Worm (Caenorhabditis elegans): Measurements from ENCODE around the gene rps-13.

rps-13 gene

DNA sequence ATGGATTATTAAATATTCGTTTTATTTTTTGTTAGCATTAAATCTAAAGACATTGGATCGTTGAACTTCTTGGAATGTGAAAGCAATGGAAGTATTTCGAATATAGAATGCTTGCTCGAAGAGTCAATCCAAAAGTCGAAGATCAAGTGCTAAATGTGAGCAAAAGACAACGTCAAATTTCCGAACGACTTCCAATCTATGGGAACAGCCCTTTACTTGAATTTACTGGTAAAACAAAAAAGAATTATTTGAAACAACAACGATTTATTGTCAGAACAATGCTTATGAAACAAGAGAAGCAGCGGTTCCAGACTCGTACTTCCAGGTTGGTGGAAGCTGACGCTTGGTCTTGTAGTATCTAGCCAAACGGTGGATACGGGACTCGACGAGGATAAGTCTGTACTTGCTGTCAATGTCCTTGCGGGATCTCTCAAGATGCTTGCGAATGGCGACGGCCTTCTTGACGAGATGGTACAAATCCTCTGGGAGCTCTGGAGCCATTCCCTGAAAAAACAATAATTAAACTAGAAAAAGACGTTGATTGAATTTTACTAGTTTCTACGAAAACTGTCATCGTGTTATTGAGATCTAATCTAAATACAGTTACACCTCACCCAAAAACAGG, 835 bp downstream of the rps-13 start (continued):
- TF ChIP-seq ceh-40 (GFP tag; IDR thresholded peaks at IDR 0.05) (peak; percentile 34; the same call in 1 of the 2 replicates), akir-1 (GFP tag; optimal IDR thresholded peaks at IDR 0.05) (no peak), ceh-79 (tag; optimal IDR thresholded peaks at IDR 0.05) (peak; percentile 36), hlh-26 (GFP tag; conservative IDR thresholded peaks at IDR 0.05) (no peak), bed-2 (GFP tag; IDR thresholded peaks at IDR 0.05) (no peak), attf-6 (GFP tag; IDR thresholded peaks at IDR 0.05) (peak; percentile 81), mes-4 (tag; optimal IDR thresholded peaks at IDR 0.05) (peak; percentile 14), mcd-1 (GFP tag; IDR thresholded peaks at IDR 0.05) (peak; percentile 45), Y67H2A.10 (GFP tag; conservative IDR thresholded peaks at IDR 0.05) (no peak), egl-18 (GFP tag; IDR thresholded peaks at IDR 0.05) (no peak), ceh-58 (GFP tag; IDR thresholded peaks at IDR 0.05) (no peak), F37B4.10 (GFP tag; IDR thresholded peaks at IDR 0.05) (0 out of 2 replicates have a peak, but pooled peaks have one; percentile 33), F39B2.1 (GFP tag; IDR thresholded peaks at IDR 0.05) (peak; percentile 3; the same call in 1 of the 2 replicates), lin-54 (GFP tag; optimal IDR thresholded peaks at IDR 0.05) (peak; percentile 73), madf-3 (GFP tag; IDR thresholded peaks at IDR 0.05) (peak; percentile 63), snpc-1.1 (tag; optimal IDR thresholded peaks at IDR 0.05; ENCODE audit: insufficient read depth) (peak; percentile 67), atf-7 (tag; optimal IDR thresholded peaks at IDR 0.05) (peak; percentile 37), Y53G8AR.9 (GFP tag; conservative IDR thresholded peaks at IDR 0.05) (peak; percentile 86), repo-1 (tag; optimal IDR thresholded peaks at IDR 0.05) (peak; percentile 74), gei-17 (GFP tag; optimal IDR thresholded peaks at IDR 0.05) (no peak), B0261.1 (tag; optimal IDR thresholded peaks at IDR 0.05) (peak; percentile 5), bed-1 (GFP tag; IDR thresholded peaks at IDR 0.05) (no peak), snpc-1.3 (tag; optimal IDR thresholded peaks at IDR 0.05; ENCODE audit: insufficient read depth) (peak; percentile 32), T07F8.4 (tag; optimal IDR thresholded peaks at IDR 0.05) (peak; percentile 51), him-1 (tag; optimal IDR thresholded peaks at IDR 0.05) (peak; percentile 99), B0035.1 (tag; optimal IDR thresholded peaks at IDR 0.05) (no peak), hmg-20 (GFP tag; IDR thresholded peaks at IDR 0.05) (no peak; the same call in 1 of the 2 replicates), dpl-1 (GFP tag; optimal IDR thresholded peaks at IDR 0.05) (no peak), Y79H2A.3 (GFP tag; conservative IDR thresholded peaks at IDR 0.05) (peak; percentile 69; the same call in 1 of the 2 replicates), lir-1 (GFP tag; conservative IDR thresholded peaks at IDR 0.05) (no peak), nfya-1 (tag; optimal IDR thresholded peaks at IDR 0.05; ENCODE audit: borderline replicate concordance, insufficient read depth) (no peak), ztf-28 (GFP tag; IDR thresholded peaks at IDR 0.05) (no peak; the same call in 1 of the 2 replicates)

DNA sequence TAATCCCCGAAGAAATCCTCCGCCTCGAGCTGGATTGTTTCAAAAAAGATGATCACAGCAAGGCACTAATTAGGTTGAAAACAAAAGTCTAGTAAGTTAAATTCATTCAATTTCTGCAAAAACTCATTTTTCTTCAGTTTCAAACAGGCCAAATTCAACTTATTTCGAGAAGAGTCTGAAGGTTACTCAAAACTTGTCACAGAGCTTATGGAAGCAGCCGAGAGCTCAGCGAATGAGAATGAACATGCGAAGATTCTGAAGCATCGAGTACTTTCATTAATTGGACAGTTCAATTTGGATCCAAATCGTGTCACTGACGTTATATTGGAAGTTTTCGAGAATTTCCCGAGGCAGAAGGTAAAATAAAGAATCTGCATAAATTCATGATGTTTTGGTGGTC, 6.3 kb downstream of the rps-13 start:
- TF ChIP-seq rec-8 (tag; optimal IDR thresholded peaks at IDR 0.05), result no peak
- TF ChIP-seq F33H1.4 (GFP tag; IDR thresholded peaks at IDR 0.05), result no peak
- no peak for TF ChIP-seq snpc-1.1 (tag; optimal IDR thresholded peaks at IDR 0.05; ENCODE audit: insufficient read depth)
- no peak for TF ChIP-seq madf-10 (tag; optimal IDR thresholded peaks at IDR 0.05)
- TF ChIP-seq mcd-1 (GFP tag; IDR thresholded peaks at IDR 0.05), result no peak
- no peak for TF ChIP-seq ets-4 (GFP tag; optimal IDR thresholded peaks at IDR 0.05)
- TF ChIP-seq die-1 (tag; optimal IDR thresholded peaks at IDR 0.05), result no peak
- TF ChIP-seq nfya-2 (GFP tag; IDR thresholded peaks at IDR 0.05), result no peak
- no peak for TF ChIP-seq efl-1 (GFP tag; optimal IDR thresholded peaks at IDR 0.05)
- no peak for TF ChIP-seq lin-26 (GFP tag; IDR thresholded peaks at IDR 0.05)
- no peak for TF ChIP-seq lsy-27 (tag; optimal IDR thresholded peaks at IDR 0.05; ENCODE audit: borderline replicate concordance, insufficient read depth)
- no peak for TF ChIP-seq rpc-1 (optimal IDR thresholded peaks at IDR 0.05)
- no peak for TF ChIP-seq rpc-1 (tag; optimal IDR thresholded peaks at IDR 0.05)
- no peak for TF ChIP-seq lsl-1 (GFP tag; optimal IDR thresholded peaks at IDR 0.05)
- no peak for TF ChIP-seq nhr-120 (GFP tag; IDR thresholded peaks at IDR 0.05)
- TF ChIP-seq Y79H2A.3 (GFP tag; conservative IDR thresholded peaks at IDR 0.05), result no peak
- no peak for TF ChIP-seq C06A6.2 (GFP tag; conservative IDR thresholded peaks at IDR 0.05)
- TF ChIP-seq ztf-26 (tag; optimal IDR thresholded peaks at IDR 0.05), result no peak
- TF ChIP-seq athp-1 (tag; optimal IDR thresholded peaks at IDR 0.05), result no peak

Measured in whole organism, young adult.